Fruit fly (Drosophila melanogaster) whole organism, embryonic: ENCODE measurements around the gene dec.

Source experiments
- Atf-2 ChIP-seq: fragments of 200-800 bp; sonication (Bioruptor generic); optimal IDR thresholded peaks from 2 replicates; lab custom pipeline; 2016; ENCODE audit warnings: missing biosample characterization, missing genetic modification characterization
- Awh ChIP-seq: fragments of 200-800 bp; sonication (Bioruptor generic); IDR thresholded peaks from 2 replicates; pipeline ENCODE4, ENCODE4 v1.3.6; 2022; ENCODE audit warnings: missing biosample characterization, missing genetic modification characterization
- B-H1 ChIP-seq: fragments of 200-800 bp; sonication (Bioruptor generic); IDR thresholded peaks from 3 replicates; pipeline ENCODE4 v1.3.6; 2022; ENCODE audit warnings: missing biosample characterization, missing genetic modification characterization
- Blimp-1 ChIP-seq: fragments of 200-800 bp; sonication (Bioruptor generic); optimal IDR thresholded peaks from 3 replicates; lab custom pipeline; 2018; ENCODE audit warnings: missing biosample characterization, missing genetic modification characterization, mild to moderate bottlenecking, moderate library complexity, missing genetic modification reagents
- Bteb2 ChIP-seq: fragments of 200-800 bp; sonication (Bioruptor generic); optimal IDR thresholded peaks from 2 replicates; lab custom pipeline; 2016; ENCODE audit warnings: missing biosample characterization, missing genetic modification characterization
- C15 ChIP-seq: fragments of 200-800 bp; sonication (Bioruptor generic); IDR thresholded peaks from 3 replicates; pipeline ENCODE4 v1.3.6; 2022; ENCODE audit warnings: missing biosample characterization, missing genetic modification characterization
- CG11695 ChIP-seq: fragments of 200-800 bp; sonication (Bioruptor generic); IDR thresholded peaks from 3 replicates; pipeline ENCODE4 v1.3.6; 2022; ENCODE audit warnings: missing biosample characterization, missing genetic modification characterization
- CG16815 ChIP-seq: fragments of 200-800 bp; sonication (Bioruptor generic); optimal IDR thresholded peaks from 3 replicates; lab custom pipeline; 2017; ENCODE audit warnings: missing biosample characterization, mild to moderate bottlenecking, missing genetic modification characterization
- CG17328 ChIP-seq: fragments of 200-800 bp; sonication (Bioruptor generic); IDR thresholded peaks from 2 replicates; pipeline ENCODE4 v1.3.6; 2022; ENCODE audit warnings: missing biosample characterization, missing genetic modification characterization
- CG17359 ChIP-seq: fragments of 200-800 bp; sonication (Bioruptor generic); optimal IDR thresholded peaks from 3 replicates; lab custom pipeline; 2018; ENCODE audit warnings: missing biosample characterization, mild to moderate bottlenecking, missing genetic modification characterization, moderate library complexity
- CG31365 ChIP-seq: fragments of 200-800 bp; sonication (Bioruptor generic); optimal IDR thresholded peaks from 2 replicates; lab custom pipeline; 2018; ENCODE audit warnings: missing biosample characterization, mild to moderate bottlenecking, missing genetic modification characterization
- CG32767 ChIP-seq: fragments of 200-800 bp; sonication (Bioruptor generic); IDR thresholded peaks from 2 replicates; pipeline ENCODE4 v1.3.6; 2022; ENCODE audit warnings: missing biosample characterization, missing genetic modification characterization
- CG3407 ChIP-seq: fragments of 200-800 bp; sonication (Bioruptor generic); optimal IDR thresholded peaks from 2 replicates; lab custom pipeline; 2018; ENCODE audit warnings: missing biosample characterization, mild to moderate bottlenecking, missing genetic modification characterization
- CG4360 ChIP-seq: fragments of 200-800 bp; sonication (Bioruptor generic); IDR thresholded peaks from 2 replicates; pipeline ENCODE4 v1.3.6; 2022; ENCODE audit warnings: missing biosample characterization, missing genetic modification characterization
- CG4617 ChIP-seq: fragments of 200-800 bp; sonication (Bioruptor generic); optimal IDR thresholded peaks from 3 replicates; lab custom pipeline; 2016; ENCODE audit warnings: missing biosample characterization, missing genetic modification characterization, borderline replicate concordance
- CG7357 ChIP-seq: fragments of 200-800 bp; sonication (Bioruptor generic); IDR thresholded peaks from 3 replicates; pipeline ENCODE4 v1.3.6; 2022; ENCODE audit warnings: missing biosample characterization, missing genetic modification characterization
- CG9727 ChIP-seq: fragments of 200-800 bp; sonication (Bioruptor generic); optimal IDR thresholded peaks from 3 replicates; lab custom pipeline; 2017; ENCODE audit warnings: missing biosample characterization, mild to moderate bottlenecking, missing genetic modification characterization
- Dip2 ChIP-seq: fragments of 200-800 bp; sonication (Bioruptor generic); IDR thresholded peaks from 2 replicates; pipeline ENCODE4 v1.3.6; 2022; ENCODE audit warnings: missing biosample characterization, missing genetic modification characterization
- Dp ChIP-seq: fragments of 200-800 bp; sonication (Bioruptor generic); optimal IDR thresholded peaks from 2 replicates; lab custom pipeline; 2018; ENCODE audit warnings: missing biosample characterization, mild to moderate bottlenecking, missing genetic modification characterization, moderate library complexity
- Dref ChIP-seq: fragments of 200-800 bp; sonication (Bioruptor generic); IDR thresholded peaks from 2 replicates; pipeline ENCODE4 v1.3.6; 2022; ENCODE audit warnings: missing biosample characterization, missing genetic modification characterization
- HLH4C ChIP-seq: fragments of 200-800 bp; sonication (Bioruptor generic); IDR thresholded peaks from 3 replicates; pipeline ENCODE4 v1.3.6; 2022; ENCODE audit warnings: missing biosample characterization, missing genetic modification characterization; ENCODE audit not compliant: partially characterized antibody
- Lpt ChIP-seq: fragments of >200 bp; optimal IDR thresholded peaks from 2 replicates; lab custom pipeline; 2018; ENCODE audit warnings: missing biosample characterization, missing genetic modification characterization
- Nf-YC ChIP-seq: fragments of 200-800 bp; optimal IDR thresholded peaks from 3 replicates; lab custom pipeline; 2019; ENCODE audit warnings: missing biosample characterization, mild to moderate bottlenecking, missing genetic modification characterization, moderate library complexity
- Scr ChIP-seq: fragments of 200-800 bp; sonication (Bioruptor generic); IDR thresholded peaks from 2 replicates; pipeline ENCODE4 v1.3.6; 2022; ENCODE audit warnings: missing biosample characterization, missing genetic modification characterization; ENCODE audit not compliant: partially characterized antibody
- Sry-β ChIP-seq: fragments of 200-800 bp; sonication (Bioruptor generic); optimal IDR thresholded peaks from 2 replicates; lab custom pipeline; 2018; ENCODE audit warnings: missing biosample characterization, mild to moderate bottlenecking, missing genetic modification characterization, moderate library complexity
- Tbp ChIP-seq: fragments of >200 bp; optimal IDR thresholded peaks from 2 replicates; lab custom pipeline; 2018; ENCODE audit warnings: missing biosample characterization, missing genetic modification characterization
- ase ChIP-seq: fragments of 200-800 bp; sonication (Bioruptor generic); IDR thresholded peaks from 3 replicates; pipeline ENCODE4 v1.3.6; 2022; ENCODE audit warnings: missing biosample characterization, missing genetic modification characterization
- bcd ChIP-seq: fragments of 200-800 bp; sonication (Bioruptor generic); optimal IDR thresholded peaks from 2 replicates; lab custom pipeline; 2017; ENCODE audit warnings: missing biosample characterization, mild to moderate bottlenecking, missing genetic modification characterization
- bowl ChIP-seq: fragments of 200-800 bp; sonication (Bioruptor generic); IDR thresholded peaks from 2 replicates; pipeline ENCODE4 v1.3.6; 2022; ENCODE audit warnings: missing biosample characterization, missing genetic modification characterization
- bsh ChIP-seq, 2 experiments: fragments of 200-800 bp; sonication (Bioruptor generic); optimal IDR thresholded peaks; 2 replicates each; lab custom pipeline; 2017 to 2018; ENCODE audit warnings: mild to moderate bottlenecking in 2 of 2, missing biosample characterization in 2 of 2, missing genetic modification characterization in 2 of 2, moderate library complexity in 1 of 2
- cg ChIP-seq: fragments of 200-800 bp; sonication (Bioruptor generic); optimal IDR thresholded peaks from 3 replicates; lab custom pipeline; 2019; ENCODE audit warnings: missing biosample characterization, mild to moderate bottlenecking, missing genetic modification characterization, moderate library complexity
- chinmo ChIP-seq: fragments of 200-800 bp; sonication (Bioruptor generic); IDR thresholded peaks from 4 replicates; pipeline ENCODE4 v1.3.6; 2022; ENCODE audit warnings: missing biosample characterization, missing genetic modification characterization; ENCODE audit not compliant: partially characterized antibody
- crol ChIP-seq: fragments of 200-800 bp; sonication (Bioruptor generic); IDR thresholded peaks from 2 replicates; pipeline ENCODE4 v1.3.6; 2022; ENCODE audit warnings: missing biosample characterization, missing genetic modification characterization
- gfzf ChIP-seq: fragments of 200-800 bp; sonication (Bioruptor generic); optimal IDR thresholded peaks from 2 replicates; lab custom pipeline; 2016; ENCODE audit warnings: missing biosample characterization, mild to moderate bottlenecking, missing genetic modification characterization, moderate library complexity
- ham ChIP-seq: fragments of 200-800 bp; sonication (Bioruptor generic); IDR thresholded peaks from 2 replicates; pipeline ENCODE4 v1.3.6; 2022; ENCODE audit warnings: missing biosample characterization, missing genetic modification characterization
- kah ChIP-seq: fragments of 200-800 bp; sonication (Bioruptor generic); optimal IDR thresholded peaks from 2 replicates; lab custom pipeline; 2018; ENCODE audit warnings: missing biosample characterization, mild to moderate bottlenecking, missing genetic modification characterization
- onecut ChIP-seq: fragments of 200-800 bp; sonication (Bioruptor generic); IDR thresholded peaks from 2 replicates; pipeline ENCODE4 v1.3.6; 2022; ENCODE audit warnings: missing biosample characterization, missing genetic modification characterization
- pnt ChIP-seq: fragments of 200-800 bp; sonication (Bioruptor generic); optimal IDR thresholded peaks from 3 replicates; lab custom pipeline; 2016; ENCODE audit warnings: missing biosample characterization, missing genetic modification characterization
- schlank ChIP-seq: fragments of 200-800 bp; sonication (Bioruptor generic); optimal IDR thresholded peaks from 2 replicates; lab custom pipeline; 2018; ENCODE audit warnings: missing biosample characterization, mild to moderate bottlenecking, missing genetic modification characterization
- sd ChIP-seq: fragments of 200-800 bp; sonication (Bioruptor generic); optimal IDR thresholded peaks from 3 replicates; lab custom pipeline; 2018; ENCODE audit warnings: missing biosample characterization, mild to moderate bottlenecking, missing genetic modification characterization, moderate library complexity
- sr ChIP-seq: fragments of 200-800 bp; sonication (Bioruptor generic); IDR thresholded peaks from 3 replicates; pipeline ENCODE4 v1.3.6; 2022; ENCODE audit warnings: missing biosample characterization, missing genetic modification characterization
- stwl ChIP-seq: fragments of 200-800 bp; sonication (Bioruptor generic); optimal IDR thresholded peaks from 3 replicates; lab custom pipeline; 2018; ENCODE audit warnings: missing biosample characterization, mild to moderate bottlenecking, missing genetic modification characterization, moderate library complexity
- tna ChIP-seq: fragments of 200-800 bp; sonication (Bioruptor generic); IDR thresholded peaks from 2 replicates; pipeline ENCODE4 v1.3.6; 2022; ENCODE audit warnings: missing biosample characterization, missing genetic modification characterization; ENCODE audit not compliant: partially characterized antibody
- trem ChIP-seq: fragments of 200-800 bp; optimal IDR thresholded peaks from 3 replicates; lab custom pipeline; 2019; ENCODE audit warnings: missing biosample characterization, mild to moderate bottlenecking, missing genetic modification characterization, moderate library complexity
- ttk ChIP-seq: fragments of 200-800 bp; sonication (Bioruptor generic); IDR thresholded peaks from 2 replicates; pipeline ENCODE4 v2.1.2; 2022; ENCODE audit warnings: missing biosample characterization, missing genetic modification characterization
- vnd ChIP-seq: fragments of 200-800 bp; sonication (Bioruptor generic); IDR thresholded peaks from 3 replicates; pipeline ENCODE4 v1.3.6; 2022; ENCODE audit warnings: missing biosample characterization, missing genetic modification characterization; ENCODE audit not compliant: partially characterized antibody
- zen ChIP-seq: fragments of 200-800 bp; sonication (Bioruptor generic); optimal IDR thresholded peaks from 3 replicates; lab custom pipeline; 2018; ENCODE audit warnings: missing biosample characterization, mild to moderate bottlenecking, missing genetic modification characterization, moderate library complexity
- zen2 ChIP-seq: fragments of 200-800 bp; sonication (Bioruptor generic); IDR thresholded peaks from 3 replicates; pipeline ENCODE4 v1.3.6; 2022; ENCODE audit warnings: missing biosample characterization, missing genetic modification characterization; ENCODE audit not compliant: partially characterized antibody

Gene dec

dm6 chrX:7901153-7902038 lies 28.4 kb upstream of the dec start, which contains the start of the genes RpS6 and bys (continued):
- TF ChIP-seq onecut (peak; percentile 75), kah (GFP tag; lab: Kevin White, UChicago) (peak; percentile 41), B-H1 (GFP tag; lab: Robert Waterston, UW) (peak; percentile 14; the same call in 1 of the 3 replicates), Blimp-1 (GFP tag; lab: Kevin White, UChicago) (no peak), ttk (GFP tag; lab: Robert Waterston, UW) (peak; percentile 51; the same call in 1 of the 2 replicates), Bteb2 (peak; percentile 58), cg (no peak), tna (peak; percentile 68; the same call in 1 of the 2 replicates), schlank (tag; lab: Kevin White, UChicago) (peak; percentile 64), sd (tag; lab: Kevin White, UChicago) (no peak), Tbp (GFP tag; lab: Kevin White, UChicago) (no peak), Dref (GFP tag; lab: Robert Waterston, UW) (peak; percentile 76), CG11695 (GFP tag; lab: Robert Waterston, UW) (0 out of 3 replicates have a peak, but pooled peaks have one; percentile 31), zen2 (peak; percentile 71), CG32767 (GFP tag; lab: Robert Waterston, UW) (no peak), CG9727 (peak; percentile 74), Dip2 (no peak), CG7357 (GFP tag; lab: Robert Waterston, UW) (no peak), Sry-β (peak; percentile 16), pnt (GFP tag; lab: Kevin White, UChicago) (no peak), ham (GFP tag; lab: Robert Waterston, UW) (no peak), Dp (GFP tag; lab: Kevin White, UChicago) (peak; percentile 19), C15 (GFP tag; lab: Robert Waterston, UW) (no peak), Lpt (no peak), CG17359 (tag; lab: Kevin White, UChicago) (peak; percentile 14), bcd (GFP tag; lab: Kevin White, UChicago) (peak; percentile 47), chinmo (GFP tag; lab: Robert Waterston, UW) (peak; percentile 59; the same call in 1 of the 4 replicates), CG31365 (tag; lab: Kevin White, UChicago) (peak; percentile 6), CG3407 (GFP tag; lab: Kevin White, UChicago) (no peak), ase (GFP tag; lab: Robert Waterston, UW) (peak; percentile 61; the same call in 1 of the 3 replicates), gfzf (GFP tag; lab: Kevin White, UChicago) (no peak), bowl (GFP tag; lab: Robert Waterston, UW) (no peak), CG4617 (GFP tag; lab: Kevin White, UChicago) (peak; percentile 19), stwl (tag; lab: Kevin White, UChicago) (peak; percentile 23), Scr (GFP tag; lab: Robert Waterston, UW) (peak; percentile 88), trem (tag; lab: Kevin White, UChicago) (no peak), Atf-2 (GFP tag; lab: Kevin White, UChicago) (no peak), zen (tag; lab: Kevin White, UChicago) (peak; percentile 43), bsh (GFP tag; optimal IDR thresholded peaks at IDR 0.05; lab: Kevin White, UChicago) (peak; percentile 2 to 5), CG17328 (GFP tag; lab: Robert Waterston, UW) (peak; percentile 46; the same call in 1 of the 2 replicates), sr (GFP tag; lab: Robert Waterston, UW) (0 out of 3 replicates have a peak, but pooled peaks have one; percentile 37), Nf-YC (tag; lab: Kevin White, UChicago) (peak; percentile 31), CG4360 (GFP tag; lab: Robert Waterston, UW) (no peak), vnd (GFP tag; lab: Robert Waterston, UW) (peak; percentile 78), Awh (GFP tag; lab: Robert Waterston, UW) (peak; percentile 43; the same call in 1 of the 2 replicates), crol (GFP tag; lab: Robert Waterston, UW) (no peak), HLH4C (GFP tag; lab: Robert Waterston, UW) (peak; percentile 73), CG16815 (GFP tag; lab: Kevin White, UChicago) (peak; percentile 45)
